Worm (Caenorhabditis elegans) whole organism, late embryonic: ENCODE measurements around the gene F14H3.3.

ENCODE experiments used
- ama-1 ChIP-seq: fragments of 150-350 bp; optimal IDR thresholded peaks from 2 replicates; lab custom pipeline; 2014
- ceh-48 ChIP-seq: sonication (generic microtip); optimal IDR thresholded peaks from 2 replicates; lab custom pipeline; 2016; ENCODE audit warnings: missing genetic modification characterization, inconsistent platforms, missing compliant biosample characterization
- fkh-10 ChIP-seq: fragments of 150-350 bp; optimal IDR thresholded peaks from 2 replicates; lab custom pipeline; 2014; ENCODE audit warnings: missing biosample characterization, missing genetic modification reagents, missing genetic modification characterization
- hlh-30 ChIP-seq: sonication (generic microtip); optimal IDR thresholded peaks from 2 replicates; lab custom pipeline; 2017; ENCODE audit warnings: antibody characterized with exemption, missing genetic modification characterization, missing compliant biosample characterization; ENCODE audit not compliant: insufficient read depth
- nfya-1 ChIP-seq: sonication (generic microtip); optimal IDR thresholded peaks from 2 replicates; lab custom pipeline; 2017; ENCODE audit warnings: missing genetic modification characterization, mild to moderate bottlenecking, missing compliant biosample characterization, antibody characterized with exemption, moderate library complexity
- pha-4 ChIP-seq: fragments of 150-350 bp; optimal IDR thresholded peaks from 2 replicates; lab custom pipeline; 2018; ENCODE audit warnings: missing biosample characterization, missing genetic modification reagents, missing genetic modification characterization
- unc-42 ChIP-seq: sonication (generic microtip); optimal IDR thresholded peaks from 2 replicates; lab custom pipeline; 2016; ENCODE audit warnings: missing genotype, missing genetic modification characterization, missing compliant biosample characterization

- no peak for TF ChIP-seq ceh-48 (tag; lab: Kevin White, UChicago)
- no peak for TF ChIP-seq nfya-1 (tag; lab: Kevin White, UChicago)
- TF ChIP-seq unc-42 (tag; lab: Kevin White, UChicago), result no peak
- TF ChIP-seq ama-1 (lab: Kevin White, UChicago), result no peak
- no peak for TF ChIP-seq fkh-10 (GFP tag; lab: Kevin White, UChicago)
- TF ChIP-seq pha-4 (tag; lab: Kevin White, UChicago), result no peak
- TF ChIP-seq hlh-30 (tag; lab: Kevin White, UChicago), result no peak
Observed at ce11 chrV:16049177-16049576, 4.1 kb downstream of the F14H3.3 start, which contains the start of gene best-12.
